Fruit fly (Drosophila melanogaster) whole organism, embryonic: ENCODE results near the gene Ilp6.
A peak's percentile ranks its signal among the peaks of the same experiment; 100 is the strongest.

Experiments used
- Awh ChIP-seq: fragments of 200-800 bp; sonication (Bioruptor generic); IDR thresholded peaks from 2 replicates; pipeline ENCODE4, ENCODE4 v1.3.6; 2022; ENCODE audit warnings: missing biosample characterization, missing genetic modification characterization
- BtbVII ChIP-seq: fragments of 200-800 bp; sonication (Bioruptor generic); optimal IDR thresholded peaks from 3 replicates; lab custom pipeline; 2017; ENCODE audit warnings: missing biosample characterization, mild to moderate bottlenecking, missing genetic modification characterization
- Bteb2 ChIP-seq: fragments of 200-800 bp; sonication (Bioruptor generic); optimal IDR thresholded peaks from 2 replicates; lab custom pipeline; 2016; ENCODE audit warnings: missing biosample characterization, missing genetic modification characterization
- CG11456 ChIP-seq: fragments of 200-800 bp; sonication (Bioruptor generic); IDR thresholded peaks from 3 replicates; pipeline ENCODE4 v1.3.6; 2022; ENCODE audit warnings: missing biosample characterization, missing genetic modification characterization
- CG12769 ChIP-seq: fragments of 200-800 bp; sonication (Bioruptor generic); optimal IDR thresholded peaks from 2 replicates; lab custom pipeline; 2019; ENCODE audit warnings: missing biosample characterization, mild to moderate bottlenecking, missing genetic modification characterization, moderate library complexity
- CG14014 ChIP-seq: fragments of 200-800 bp; sonication (Bioruptor generic); IDR thresholded peaks from 2 replicates; pipeline ENCODE4 v1.3.6; 2022; ENCODE audit warnings: missing biosample characterization, missing genetic modification characterization
- CG14050 ChIP-seq: fragments of 200-800 bp; sonication (Bioruptor generic); IDR thresholded peaks from 3 replicates; pipeline ENCODE4 v1.3.6; 2022; ENCODE audit warnings: missing biosample characterization, missing genetic modification characterization
- CG14860 ChIP-seq: fragments of 200-800 bp; sonication (Bioruptor generic); IDR thresholded peaks from 3 replicates; pipeline ENCODE4 v1.3.6; 2022; ENCODE audit warnings: missing biosample characterization, missing genetic modification characterization; ENCODE audit not compliant: partially characterized antibody
- CG15601 ChIP-seq: fragments of 200-800 bp; sonication (Bioruptor generic); optimal IDR thresholded peaks from 3 replicates; lab custom pipeline; 2019; ENCODE audit warnings: missing biosample characterization, mild to moderate bottlenecking, missing genetic modification characterization, moderate library complexity
- CG1602 ChIP-seq: fragments of 200-800 bp; sonication (Bioruptor generic); optimal IDR thresholded peaks from 3 replicates; lab custom pipeline; 2016; ENCODE audit warnings: missing biosample characterization, missing genetic modification characterization
- CG17612 ChIP-seq: fragments of 200-800 bp; sonication (Bioruptor generic); IDR thresholded peaks from 2 replicates; pipeline ENCODE4 v1.3.6; 2022; ENCODE audit warnings: missing biosample characterization, missing genetic modification characterization
- CG17829 ChIP-seq: fragments of 200-800 bp; optimal IDR thresholded peaks from 2 replicates; lab custom pipeline; 2019; ENCODE audit warnings: missing biosample characterization, mild to moderate bottlenecking, missing genetic modification characterization, moderate library complexity
- CG18599 ChIP-seq: fragments of 200-800 bp; sonication (Bioruptor generic); optimal IDR thresholded peaks from 3 replicates; lab custom pipeline; 2017; ENCODE audit warnings: missing biosample characterization, missing genetic modification characterization, mild to moderate bottlenecking, moderate library complexity, missing genetic modification reagents
- CG30431 ChIP-seq: fragments of 200-800 bp; sonication (Bioruptor generic); optimal IDR thresholded peaks from 2 replicates; lab custom pipeline; 2017; ENCODE audit warnings: missing biosample characterization, missing genetic modification characterization
- CG4617 ChIP-seq: fragments of 200-800 bp; sonication (Bioruptor generic); optimal IDR thresholded peaks from 3 replicates; lab custom pipeline; 2016; ENCODE audit warnings: missing biosample characterization, missing genetic modification characterization, borderline replicate concordance
- CG7963 ChIP-seq: fragments of 200-800 bp; sonication (Bioruptor generic); IDR thresholded peaks from 3 replicates; pipeline ENCODE4 v1.3.6; 2022; ENCODE audit warnings: missing biosample characterization, missing genetic modification characterization; ENCODE audit not compliant: partially characterized antibody
- CG8290 ChIP-seq, 3 experiments: fragments of 200-800 bp; sonication (Bioruptor generic); optimal IDR thresholded peaks; 2 replicates each; lab custom pipeline; 2016 to 2019; ENCODE audit warnings: missing biosample characterization in 3 of 3, missing genetic modification characterization in 3 of 3, mild to moderate bottlenecking in 2 of 3, moderate library complexity in 1 of 3
- CG8388 ChIP-seq: fragments of 200-800 bp; sonication (Bioruptor generic); optimal IDR thresholded peaks from 2 replicates; lab custom pipeline; 2019; ENCODE audit warnings: missing biosample characterization, mild to moderate bottlenecking, missing genetic modification characterization, moderate library complexity
- CG9437 ChIP-seq: fragments of 200-800 bp; sonication (Bioruptor generic); optimal IDR thresholded peaks from 2 replicates; lab custom pipeline; 2018; ENCODE audit warnings: missing biosample characterization, mild to moderate bottlenecking, missing genetic modification characterization
- CG9727 ChIP-seq: fragments of 200-800 bp; sonication (Bioruptor generic); optimal IDR thresholded peaks from 3 replicates; lab custom pipeline; 2017; ENCODE audit warnings: missing biosample characterization, mild to moderate bottlenecking, missing genetic modification characterization
- Dek ChIP-seq: fragments of 200-800 bp; sonication (Bioruptor generic); optimal IDR thresholded peaks from 3 replicates; lab custom pipeline; 2019; ENCODE audit warnings: missing biosample characterization, mild to moderate bottlenecking, missing genetic modification characterization, moderate library complexity
- Dip2 ChIP-seq: fragments of 200-800 bp; sonication (Bioruptor generic); IDR thresholded peaks from 2 replicates; pipeline ENCODE4 v1.3.6; 2022; ENCODE audit warnings: missing biosample characterization, missing genetic modification characterization
- E2f1 ChIP-seq: fragments of 200-800 bp; sonication (Bioruptor generic); IDR thresholded peaks from 2 replicates; pipeline ENCODE4 v1.3.6; 2022; ENCODE audit warnings: missing biosample characterization, missing genetic modification characterization
- Fer3 ChIP-seq: fragments of 200-800 bp; sonication (Bioruptor generic); optimal IDR thresholded peaks from 2 replicates; lab custom pipeline; 2018; ENCODE audit warnings: missing biosample characterization, mild to moderate bottlenecking, missing genetic modification characterization, moderate library complexity
- Gsc ChIP-seq: fragments of 200-800 bp; sonication (Bioruptor generic); IDR thresholded peaks from 2 replicates; pipeline ENCODE4 v1.3.6; 2022; ENCODE audit warnings: missing biosample characterization, missing genetic modification characterization
- HLHmδ ChIP-seq: fragments of 200-800 bp; sonication (Bioruptor generic); optimal IDR thresholded peaks from 2 replicates; lab custom pipeline; 2018; ENCODE audit warnings: missing biosample characterization, mild to moderate bottlenecking, missing genetic modification characterization, moderate library complexity
- Hand ChIP-seq: fragments of 200-800 bp; sonication (Bioruptor generic); optimal IDR thresholded peaks from 2 replicates; lab custom pipeline; 2017; ENCODE audit warnings: mild to moderate bottlenecking, missing biosample characterization, missing genetic modification reagents, missing genetic modification characterization
- Hsf ChIP-seq: fragments of 200-800 bp; sonication (Bioruptor generic); optimal IDR thresholded peaks from 3 replicates; lab custom pipeline; 2016; ENCODE audit warnings: missing biosample characterization, missing genetic modification characterization
- MTF-1 ChIP-seq: fragments of 200-800 bp; sonication (Bioruptor generic); optimal IDR thresholded peaks from 2 replicates; lab custom pipeline; 2018; ENCODE audit warnings: missing biosample characterization, mild to moderate bottlenecking, missing genetic modification characterization, borderline replicate concordance
- Nf-YA ChIP-seq: fragments of 200-800 bp; sonication (Bioruptor generic); IDR thresholded peaks from 2 replicates; pipeline ENCODE4 v1.3.6; 2022; ENCODE audit warnings: missing biosample characterization, missing genetic modification characterization
- Poxn ChIP-seq: fragments of 200-800 bp; sonication (Bioruptor generic); IDR thresholded peaks from 2 replicates; pipeline ENCODE4 v1.3.6; 2022; ENCODE audit warnings: missing biosample characterization, missing genetic modification characterization
- ac ChIP-seq: fragments of 200-800 bp; sonication (Bioruptor generic); optimal IDR thresholded peaks from 3 replicates; lab custom pipeline; 2017; ENCODE audit warnings: missing biosample characterization, mild to moderate bottlenecking, missing genetic modification characterization
- dati ChIP-seq: fragments of 200-800 bp; sonication (Bioruptor generic); IDR thresholded peaks from 2 replicates; pipeline ENCODE4 v1.3.6; 2022; ENCODE audit warnings: missing biosample characterization, missing genetic modification characterization
- ems ChIP-seq: fragments of 200-800 bp; sonication (Bioruptor generic); optimal IDR thresholded peaks from 3 replicates; lab custom pipeline; 2016; ENCODE audit warnings: missing biosample characterization, missing genetic modification characterization
- fd102C ChIP-seq: fragments of 200-800 bp; sonication (Bioruptor generic); optimal IDR thresholded peaks from 2 replicates; lab custom pipeline; 2018; ENCODE audit warnings: missing biosample characterization, mild to moderate bottlenecking, missing genetic modification characterization, moderate library complexity
- gem ChIP-seq: fragments of 200-800 bp; sonication (Bioruptor generic); optimal IDR thresholded peaks from 2 replicates; lab custom pipeline; 2019; ENCODE audit warnings: missing biosample characterization, mild to moderate bottlenecking, missing genetic modification characterization, moderate library complexity
- insv ChIP-seq, 2 experiments: fragments of 200-800 bp; sonication (Bioruptor generic); optimal IDR thresholded peaks; 3 replicates each; lab custom pipeline; 2016 to 2018; ENCODE audit warnings: missing biosample characterization in 2 of 2, missing genetic modification characterization in 2 of 2
- nerfin-1 ChIP-seq: fragments of 200-800 bp; sonication (Bioruptor generic); optimal IDR thresholded peaks from 3 replicates; lab custom pipeline; 2019; ENCODE audit warnings: missing biosample characterization, mild to moderate bottlenecking, missing genetic modification characterization, moderate library complexity
- nom ChIP-seq: fragments of 200-800 bp; sonication (Bioruptor generic); optimal IDR thresholded peaks from 2 replicates; lab custom pipeline; 2017; ENCODE audit warnings: missing biosample characterization, missing genetic modification characterization, mild to moderate bottlenecking, moderate library complexity, missing genetic modification reagents
- org-1 ChIP-seq: fragments of 200-800 bp; sonication (Bioruptor generic); optimal IDR thresholded peaks from 2 replicates; lab custom pipeline; 2017; ENCODE audit warnings: missing biosample characterization, missing genetic modification characterization
- pho ChIP-seq: fragments of 200-800 bp; sonication (Bioruptor generic); optimal IDR thresholded peaks from 2 replicates; lab custom pipeline; 2016; ENCODE audit warnings: missing biosample characterization, missing genetic modification characterization
- pnt ChIP-seq: fragments of 200-800 bp; sonication (Bioruptor generic); optimal IDR thresholded peaks from 3 replicates; lab custom pipeline; 2016; ENCODE audit warnings: missing biosample characterization, missing genetic modification characterization
- pum ChIP-seq: fragments of 200-800 bp; sonication (Bioruptor generic); optimal IDR thresholded peaks from 2 replicates; lab custom pipeline; 2016; ENCODE audit warnings: missing biosample characterization, missing genetic modification characterization
- schlank ChIP-seq: fragments of 200-800 bp; sonication (Bioruptor generic); optimal IDR thresholded peaks from 2 replicates; lab custom pipeline; 2018; ENCODE audit warnings: missing biosample characterization, mild to moderate bottlenecking, missing genetic modification characterization
- sens ChIP-seq: fragments of 200-800 bp; sonication (Bioruptor generic); peaks from one replicate; lab custom pipeline; 2016; ENCODE audit warnings: missing biosample characterization, missing genetic modification characterization
- slp2 ChIP-seq: fragments of 200-800 bp; sonication (Bioruptor generic); optimal IDR thresholded peaks from 2 replicates; lab custom pipeline; 2016; ENCODE audit warnings: missing biosample characterization, missing genetic modification characterization
- trh ChIP-seq: fragments of 200-800 bp; sonication (Bioruptor generic); optimal IDR thresholded peaks from 2 replicates; lab custom pipeline; 2016; ENCODE audit warnings: missing biosample characterization, missing genetic modification characterization
- vnd ChIP-seq: fragments of 200-800 bp; sonication (Bioruptor generic); IDR thresholded peaks from 3 replicates; pipeline ENCODE4 v1.3.6; 2022; ENCODE audit warnings: missing biosample characterization, missing genetic modification characterization; ENCODE audit not compliant: partially characterized antibody

Ilp6 gene

DNA sequence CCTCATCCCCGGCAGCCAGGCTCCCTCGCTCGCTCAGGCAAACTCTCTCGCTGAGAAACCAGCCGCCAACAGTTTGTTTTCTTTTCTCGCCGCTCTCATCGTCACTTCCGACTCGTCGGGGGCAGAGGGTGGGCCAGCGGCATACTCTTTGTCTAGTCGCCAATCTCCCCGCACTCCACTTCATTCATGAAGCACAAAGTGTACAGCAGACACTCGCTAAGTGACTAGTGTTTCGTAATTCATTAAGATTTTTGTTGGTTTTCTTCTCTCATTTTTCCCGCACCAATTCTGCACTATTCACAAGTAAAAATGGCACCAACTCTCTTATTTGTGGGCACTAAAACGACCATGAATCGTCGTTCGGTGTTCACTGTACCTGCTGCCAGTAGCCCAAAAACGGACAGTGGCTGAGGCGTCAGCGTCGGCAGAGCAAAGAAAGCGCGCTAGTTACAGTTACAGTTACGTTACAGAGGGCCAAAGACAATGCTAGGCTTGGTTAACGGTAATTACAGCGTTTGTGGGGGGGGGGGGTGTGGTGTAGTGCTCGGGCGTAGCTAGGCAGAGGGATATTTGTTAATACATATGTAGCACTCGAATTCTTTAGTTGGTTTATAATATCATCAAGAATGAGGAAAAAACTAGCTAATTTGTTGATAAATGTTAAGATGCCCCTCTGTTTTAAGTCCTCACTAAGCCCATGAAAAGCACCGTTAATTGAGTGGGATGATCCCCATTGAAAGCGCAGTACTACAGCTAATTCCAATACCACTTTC is 36.8 kb downstream of the Ilp6 start (continued):
- TF ChIP-seq CG18599 (GFP tag; lab: Kevin White, UChicago) (peak; percentile 99), schlank (tag; lab: Kevin White, UChicago) (peak; percentile 97), CG15601 (tag; lab: Kevin White, UChicago) (peak; percentile 97), CG11456 (GFP tag; lab: Robert Waterston, UW) (peak; percentile 98), CG17829 (tag; lab: Kevin White, UChicago) (peak; percentile 97), Dip2 (GFP tag; lab: Robert Waterston, UW) (peak; percentile 70; the same call in 1 of the 2 replicates), Gsc (peak; percentile 95), pnt (GFP tag; lab: Kevin White, UChicago) (peak; percentile 99), HLHmδ (GFP tag; lab: Kevin White, UChicago) (no peak), MTF-1 (GFP tag; lab: Kevin White, UChicago) (peak; percentile 97), nom (GFP tag; lab: Kevin White, UChicago) (peak; percentile 74), Hand (GFP tag; lab: Kevin White, UChicago) (peak; percentile 97), BtbVII (GFP tag; lab: Kevin White, UChicago) (peak; percentile 98), E2f1 (GFP tag; lab: Robert Waterston, UW) (peak; percentile 98), pum (GFP tag; lab: Kevin White, UChicago) (peak; percentile 99), Awh (GFP tag; lab: Robert Waterston, UW) (peak; percentile 99), CG14014 (GFP tag; lab: Robert Waterston, UW) (peak; percentile 98), CG17612 (GFP tag; lab: Robert Waterston, UW) (peak; percentile 91), pho (peak; percentile 97), sens (GFP tag; lab: Kevin White, UChicago) (peak; percentile 100), slp2 (GFP tag; lab: Kevin White, UChicago) (peak; percentile 99), Fer3 (tag; lab: Kevin White, UChicago) (peak; percentile 98), ems (GFP tag; lab: Kevin White, UChicago) (peak; percentile 98), ac (peak; percentile 91), fd102C (GFP tag; lab: Kevin White, UChicago) (peak; percentile 89), dati (GFP tag; lab: Robert Waterston, UW) (peak; percentile 96), nerfin-1 (tag; lab: Kevin White, UChicago) (peak; percentile 97), CG4617 (GFP tag; lab: Kevin White, UChicago) (peak; percentile 99), CG7963 (GFP tag; lab: Robert Waterston, UW) (no peak), CG30431 (GFP tag; lab: Kevin White, UChicago) (peak; percentile 98), CG9727 (peak; percentile 96), Dek (peak; percentile 99), gem (tag; lab: Kevin White, UChicago) (peak; percentile 99), Hsf (GFP tag; lab: Kevin White, UChicago) (peak; percentile 99), CG8388 (GFP tag; lab: Kevin White, UChicago) (peak; percentile 98), vnd (no peak), insv (GFP tag; optimal IDR thresholded peaks at IDR 0.05; lab: Kevin White, UChicago) (peak; percentile 53 to 61), Bteb2 (GFP tag; lab: Kevin White, UChicago) (peak; percentile 98), trh (GFP tag; lab: Kevin White, UChicago) (peak; percentile 96), CG12769 (peak; percentile 99), CG9437 (GFP tag; lab: Kevin White, UChicago) (peak; percentile 91), CG14050 (GFP tag; lab: Robert Waterston, UW) (peak; percentile 98), CG1602 (peak; percentile 97), org-1 (GFP tag; lab: Kevin White, UChicago) (peak; percentile 99), CG14860 (GFP tag; lab: Robert Waterston, UW) (no peak), CG8290 (GFP tag; optimal IDR thresholded peaks at IDR 0.05; lab: Kevin White, UChicago) (peak; percentile 97), CG8290 (tag; optimal IDR thresholded peaks at IDR 0.05; lab: Kevin White, UChicago) (peak; percentile 90 to 100), Poxn (peak; percentile 89), Nf-YA (peak; percentile 98)
